Fruit fly (Drosophila melanogaster) Kc167 (cell line): ENCODE results near the gene Pgam5.

Experiments used
- Myc ChIP-seq: fragments of >200 bp; optimal IDR thresholded peaks from 2 replicates; lab custom pipeline; 2017; ENCODE audit warnings: missing external identifiers
- Sin3A ChIP-seq: fragments of >200 bp; optimal IDR thresholded peaks from 2 replicates; lab custom pipeline; 2018; ENCODE audit warnings: missing external identifiers
- h ChIP-seq: fragments of >200 bp; optimal IDR thresholded peaks from 3 replicates; lab custom pipeline; 2018; ENCODE audit warnings: missing external identifiers
- insv ChIP-seq: fragments of >200 bp; optimal IDR thresholded peaks from 3 replicates; lab custom pipeline; 2018; ENCODE audit warnings: missing external identifiers
- psq ChIP-seq: fragments of >200 bp; optimal IDR thresholded peaks from 2 replicates; lab custom pipeline; 2017; ENCODE audit warnings: missing external identifiers
- ttk ChIP-seq: sonication (Bioruptor generic); optimal IDR thresholded peaks from 2 replicates; lab custom pipeline; 2017; ENCODE audit warnings: missing external identifiers

Gene Pgam5

DNA sequence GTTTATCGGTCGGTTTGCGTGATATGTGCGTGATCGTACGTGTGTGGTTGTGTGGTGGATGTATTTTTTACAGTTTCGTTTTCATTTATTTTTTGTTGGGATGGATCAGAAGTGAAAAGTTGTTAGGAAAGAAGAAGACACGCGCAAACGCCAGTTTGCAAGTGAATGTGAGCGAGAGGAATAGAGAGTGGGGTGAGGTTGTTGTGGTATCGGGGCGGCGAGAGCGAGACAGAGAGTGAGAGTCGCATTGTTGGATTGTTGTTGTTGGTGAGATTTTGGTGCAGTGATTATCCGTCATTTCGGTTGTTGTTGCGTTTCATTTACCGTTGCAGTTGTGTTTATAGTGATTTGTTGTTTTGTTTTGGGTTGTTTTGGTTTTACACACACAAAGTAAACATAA lies 20.2 kb upstream of the Pgam5 start:
- TF ChIP-seq ttk (lab: Kevin White, UChicago) (no peak), Myc (lab: Kevin White, UChicago) (no peak), h (lab: Kevin White, UChicago) (no peak), insv (lab: Kevin White, UChicago) (no peak), psq (no peak)

DNA sequence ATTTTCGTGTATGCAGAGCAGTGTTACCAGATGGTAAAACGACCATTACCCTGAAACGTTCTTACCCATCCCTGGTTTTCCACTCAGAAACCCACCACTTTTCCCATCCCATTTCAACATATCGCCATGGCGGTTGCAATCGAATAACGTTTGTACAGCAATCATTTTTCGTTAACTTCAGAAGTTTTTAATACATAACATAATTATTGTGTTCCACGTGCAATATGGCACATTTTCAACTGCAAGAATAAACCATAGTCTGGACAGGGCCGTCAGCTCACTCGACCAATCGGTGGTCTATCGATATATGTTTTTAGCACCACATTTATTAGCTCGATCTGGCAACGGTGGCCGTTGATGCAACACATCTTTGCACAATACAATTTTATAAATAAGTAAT lies 16.6 kb upstream of the Pgam5 start, which contains the start of the genes trr and mRpL16:
trr (minus strand) TSS at position 25 of the 400 bp plus-strand sequence.
mRpL16 (plus strand) TSS at position 331 of the 400 bp plus-strand sequence.
- TF ChIP-seq h (lab: Kevin White, UChicago) (no peak), psq (no peak), ttk (lab: Kevin White, UChicago) (no peak), Myc (lab: Kevin White, UChicago) (no peak), Sin3A (lab: Kevin White, UChicago) (no peak), insv (lab: Kevin White, UChicago) (no peak)

DNA sequence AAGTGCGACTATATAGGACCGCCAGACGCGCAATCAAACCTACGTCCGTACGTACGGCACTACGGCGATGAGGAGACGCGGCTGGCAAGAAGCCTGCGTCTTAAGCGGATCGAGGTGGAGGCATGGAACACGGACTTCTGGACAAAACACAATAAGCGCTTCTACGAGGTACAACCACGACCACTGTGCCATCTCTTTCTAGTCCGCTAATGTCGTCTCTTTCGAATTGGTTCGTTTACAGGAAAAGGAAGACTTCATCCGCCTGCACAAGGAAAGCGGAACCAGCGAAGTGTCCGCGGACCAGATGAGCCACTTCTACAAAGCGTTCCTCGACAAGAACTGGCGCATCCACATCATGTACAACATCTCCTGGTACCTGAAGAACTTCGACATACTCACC lies 7.4 kb upstream of the Pgam5 start:
- TF ChIP-seq Sin3A (lab: Kevin White, UChicago), result no peak
- no peak for TF ChIP-seq h (lab: Kevin White, UChicago)
- TF ChIP-seq psq, result no peak
- no peak for TF ChIP-seq insv (lab: Kevin White, UChicago)
- TF ChIP-seq Myc (lab: Kevin White, UChicago), result no peak
- TF ChIP-seq ttk (lab: Kevin White, UChicago), result no peak

DNA sequence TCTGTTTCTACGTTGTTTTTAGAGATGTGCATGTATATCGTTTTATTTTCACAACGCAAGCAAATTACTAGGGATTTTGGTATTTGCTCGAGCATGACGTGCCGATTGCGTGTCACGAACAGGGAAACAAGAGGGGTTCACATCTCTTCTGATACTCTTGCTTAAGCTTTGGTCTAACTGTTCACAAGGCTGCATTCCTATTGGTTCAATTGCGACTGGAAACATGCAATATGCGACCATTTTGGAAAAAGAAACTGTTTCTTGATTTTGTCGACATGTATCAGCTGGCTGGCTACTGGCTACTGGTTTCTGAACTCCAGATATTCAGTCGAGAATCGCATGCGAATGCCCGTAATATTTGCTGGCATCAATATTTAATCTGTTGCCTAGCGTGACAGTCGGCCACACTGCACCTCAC lies 6.8 kb upstream of the Pgam5 start, which contains the start of gene Coa8:
Coa8 (plus strand) TSS at position 144 of the 418 bp plus-strand sequence.
- no peak for TF ChIP-seq Sin3A (lab: Kevin White, UChicago)
- no peak for TF ChIP-seq Myc (lab: Kevin White, UChicago)
- no peak for TF ChIP-seq h (lab: Kevin White, UChicago)
- TF ChIP-seq insv (lab: Kevin White, UChicago), result no peak
- no peak for TF ChIP-seq ttk (lab: Kevin White, UChicago)
- no peak for TF ChIP-seq psq

DNA sequence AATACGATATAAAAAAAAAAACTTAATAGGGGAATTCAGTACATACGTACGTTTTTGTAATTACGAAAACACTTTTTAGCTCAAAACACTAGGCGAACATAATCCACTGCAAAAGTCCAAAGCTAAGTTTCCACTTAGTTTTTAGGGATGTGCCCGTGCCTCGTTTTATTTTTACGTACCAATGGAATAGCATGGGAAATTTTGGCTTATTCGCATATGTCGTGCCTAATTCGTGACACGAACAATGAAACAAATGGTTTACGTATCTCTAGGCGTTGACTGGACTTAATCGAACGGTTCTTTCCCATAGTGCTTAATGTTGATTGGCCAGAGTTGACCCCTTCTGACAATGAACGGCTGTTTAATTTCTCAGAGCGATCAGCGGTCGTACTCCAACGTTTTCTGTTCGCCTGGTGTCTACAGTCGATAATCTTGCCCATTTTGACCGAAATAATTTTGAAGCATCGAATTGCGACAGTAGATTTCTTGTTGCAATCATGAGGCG lies 6.3 kb upstream of the Pgam5 start, which contains the start of gene CG14818:
CG14818 (minus strand) TSS at position 169 of the 505 bp plus-strand sequence.
- TF ChIP-seq psq (no peak), Myc (lab: Kevin White, UChicago) (no peak), h (lab: Kevin White, UChicago) (no peak), ttk (lab: Kevin White, UChicago) (no peak), insv (lab: Kevin White, UChicago) (no peak), Sin3A (lab: Kevin White, UChicago) (no peak)

DNA sequence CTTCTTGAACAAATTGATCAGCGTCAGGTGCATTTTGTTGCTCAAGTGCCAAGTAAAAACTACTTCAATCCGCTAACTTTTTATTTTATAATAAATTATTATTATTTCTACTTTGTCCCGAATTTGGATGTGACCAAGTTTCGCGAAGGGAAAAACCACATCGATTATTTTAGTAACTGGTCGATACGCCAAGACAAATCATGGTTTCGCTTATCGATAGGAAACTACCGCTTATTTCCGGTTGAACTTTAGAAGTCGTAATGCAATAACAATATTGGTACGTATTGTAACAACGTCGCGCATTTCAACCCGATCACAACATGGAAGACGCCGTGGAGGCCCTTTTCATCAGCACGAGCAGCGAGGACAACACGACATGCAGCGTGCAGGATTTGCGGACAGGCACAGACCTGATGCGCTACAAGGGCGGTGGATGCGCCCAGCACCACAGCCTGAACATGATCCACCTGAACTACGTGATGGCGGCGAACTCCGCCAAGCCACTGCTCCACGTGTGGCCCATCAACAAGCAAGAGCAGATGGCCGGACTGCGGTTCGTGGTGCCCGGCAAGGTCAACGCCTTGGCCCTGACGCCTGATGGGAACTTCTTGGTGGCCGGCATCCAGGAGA lies 3.9 kb upstream of the Pgam5 start, which contains the start of the genes CG14817 and CG14805:
CG14817 (minus strand) TSS at position 164 of the 630 bp plus-strand sequence.
CG14805 (plus strand) TSS at position 211 of the 630 bp plus-strand sequence.
- TF ChIP-seq psq (no peak), insv (lab: Kevin White, UChicago) (no peak), Myc (lab: Kevin White, UChicago) (no peak), h (lab: Kevin White, UChicago) (no peak), ttk (lab: Kevin White, UChicago) (no peak), Sin3A (lab: Kevin White, UChicago) (no peak)

DNA sequence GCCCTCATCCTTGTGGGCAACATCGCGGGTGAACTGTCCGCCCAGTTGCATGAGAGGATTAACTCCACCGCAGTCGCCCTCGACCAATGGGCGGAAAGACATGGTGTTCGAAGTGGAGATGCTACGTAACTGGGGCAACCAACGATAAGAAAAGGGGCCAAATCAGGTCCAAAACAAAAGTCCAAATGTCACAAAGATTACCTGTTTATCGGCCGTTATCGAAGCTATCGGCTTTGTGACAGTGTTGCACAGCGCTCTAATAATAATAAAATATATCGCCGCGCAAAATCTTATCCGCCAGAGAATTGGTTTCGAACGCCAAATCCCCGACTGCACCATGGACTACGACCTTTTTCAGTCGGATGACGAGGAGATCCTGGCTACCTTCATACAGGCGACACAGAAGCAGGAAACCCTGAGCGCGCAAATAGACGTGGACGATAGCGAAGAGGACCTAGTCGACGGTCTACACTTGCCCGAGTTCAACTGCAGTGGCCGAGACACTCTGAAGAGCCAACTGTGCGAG lies 4.7 kb downstream of the Pgam5 start, which contains the start of the genes CG14803 and Pex5:
CG14803 (plus strand) TSS at position 285 of the 526 bp plus-strand sequence.
Pex5 (minus strand) TSS at position 476 of the 526 bp plus-strand sequence.
- no peak for TF ChIP-seq psq
- TF ChIP-seq Myc (lab: Kevin White, UChicago), result no peak
- no peak for TF ChIP-seq Sin3A (lab: Kevin White, UChicago)
- TF ChIP-seq insv (lab: Kevin White, UChicago), result no peak
- no peak for TF ChIP-seq ttk (lab: Kevin White, UChicago)
- no peak for TF ChIP-seq h (lab: Kevin White, UChicago)

DNA sequence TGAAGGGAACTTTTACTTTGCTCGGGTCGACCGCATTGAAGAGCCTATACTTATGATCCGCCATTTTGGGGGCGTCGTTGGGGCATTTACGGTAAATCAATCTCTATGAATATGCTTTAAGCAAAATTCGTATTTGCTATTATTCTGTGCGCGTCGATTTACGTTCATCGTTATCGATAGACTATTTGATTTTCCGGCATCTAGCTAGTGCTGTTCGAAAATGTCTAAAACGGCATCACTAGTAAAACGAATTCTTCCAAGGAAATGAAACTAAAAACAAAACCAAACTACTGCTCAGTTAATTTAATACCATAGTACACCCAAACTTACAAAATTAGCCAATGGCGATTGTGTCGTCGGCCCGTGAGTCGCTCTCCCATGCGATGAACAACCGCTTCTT lies 7.7 kb downstream of the Pgam5 start, which contains the start of the genes Gcna and MED18:
Gcna (minus strand) TSS at position 163 of the 400 bp plus-strand sequence.
MED18 (plus strand) TSS at position 237 of the 400 bp plus-strand sequence.
- TF ChIP-seq psq (no peak), h (lab: Kevin White, UChicago) (no peak), Sin3A (lab: Kevin White, UChicago) (no peak), Myc (lab: Kevin White, UChicago) (no peak), insv (lab: Kevin White, UChicago) (no peak), ttk (lab: Kevin White, UChicago) (no peak)

DNA sequence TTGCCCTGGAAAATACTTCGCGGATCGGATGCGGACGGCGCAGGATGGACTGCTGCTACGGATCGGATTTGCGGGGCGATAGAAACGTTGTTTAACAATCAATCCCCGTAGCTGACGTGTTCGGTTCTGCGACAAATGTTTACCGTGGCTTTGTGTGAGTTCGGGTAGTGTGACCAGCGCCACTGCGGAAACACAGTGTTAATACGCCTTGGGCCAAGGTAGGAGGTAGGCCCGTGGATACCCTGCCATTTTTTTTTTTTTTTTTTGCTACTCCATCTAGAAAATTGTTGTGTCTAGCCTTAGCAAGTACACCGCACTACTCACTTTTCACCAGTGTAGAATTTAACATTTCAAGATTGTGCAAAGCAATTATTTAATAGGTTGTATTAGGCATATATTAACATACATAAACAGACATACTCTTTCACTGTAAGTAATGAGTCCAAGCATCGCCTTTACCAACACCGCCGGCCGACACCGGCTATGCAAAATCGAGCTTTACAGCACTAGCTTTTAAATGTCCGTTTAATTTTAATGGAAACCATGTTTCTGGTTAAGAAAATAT lies 11.7 kb downstream of the Pgam5 start, which contains the start of gene deltaCOP:
deltaCOP (minus strand) TSS at position 171 of the 565 bp plus-strand sequence.
- TF ChIP-seq ttk (lab: Kevin White, UChicago), result no peak

DNA sequence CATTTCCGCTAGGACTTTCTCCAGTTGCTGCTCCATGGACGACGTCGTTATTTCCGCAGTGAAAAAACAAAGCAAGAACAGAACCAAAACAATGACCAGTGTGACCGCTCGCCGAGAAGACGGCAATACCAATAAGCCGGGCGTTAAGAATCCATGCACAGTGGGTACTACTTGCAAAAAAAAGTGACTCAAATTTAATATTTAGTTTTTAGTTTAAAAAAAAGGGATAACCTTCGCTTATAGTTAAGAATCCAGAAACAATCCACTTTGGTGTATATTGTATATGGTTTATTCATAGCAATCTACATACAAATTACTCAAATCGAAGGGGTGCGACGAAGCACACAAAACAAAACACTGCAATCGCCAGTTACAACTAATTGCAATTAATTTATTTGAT lies 14.5 kb downstream of the Pgam5 start, which contains the start of gene Lamtor5:
Lamtor5 (minus strand) TSS at position 105 of the 400 bp plus-strand sequence.
- no peak for TF ChIP-seq insv (lab: Kevin White, UChicago)
- no peak for TF ChIP-seq ttk (lab: Kevin White, UChicago)
- TF ChIP-seq Sin3A (lab: Kevin White, UChicago), result no peak
- no peak for TF ChIP-seq Myc (lab: Kevin White, UChicago)
- TF ChIP-seq h (lab: Kevin White, UChicago), result no peak
- TF ChIP-seq psq, result no peak

DNA sequence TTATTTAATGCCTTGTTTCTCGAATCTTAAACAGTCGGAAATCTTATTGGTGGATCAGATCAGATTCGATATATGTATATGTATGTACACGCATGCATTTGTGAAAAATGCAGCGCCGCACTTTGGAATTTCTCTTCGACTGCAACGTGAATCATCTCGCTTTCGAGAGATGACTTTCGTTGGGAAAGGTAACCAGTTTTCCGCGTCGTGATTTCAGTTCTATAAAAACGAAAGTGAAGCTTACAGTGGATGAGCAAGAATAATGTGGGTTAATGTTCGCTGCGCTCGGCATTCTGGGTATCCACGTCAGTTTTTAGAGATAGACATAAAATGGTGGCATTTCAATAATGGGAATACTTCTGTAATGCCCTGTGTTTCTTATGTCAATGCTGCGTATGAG lies 16.8 kb downstream of the Pgam5 start:
- no peak for TF ChIP-seq Myc (lab: Kevin White, UChicago)
- TF ChIP-seq psq, result no peak
- TF ChIP-seq Sin3A (lab: Kevin White, UChicago), result no peak
- TF ChIP-seq h (lab: Kevin White, UChicago), result no peak
- TF ChIP-seq insv (lab: Kevin White, UChicago), result no peak
- no peak for TF ChIP-seq ttk (lab: Kevin White, UChicago)
